Worm (Caenorhabditis elegans): ENCODE measurements around the gene rad-23.

DNA sequence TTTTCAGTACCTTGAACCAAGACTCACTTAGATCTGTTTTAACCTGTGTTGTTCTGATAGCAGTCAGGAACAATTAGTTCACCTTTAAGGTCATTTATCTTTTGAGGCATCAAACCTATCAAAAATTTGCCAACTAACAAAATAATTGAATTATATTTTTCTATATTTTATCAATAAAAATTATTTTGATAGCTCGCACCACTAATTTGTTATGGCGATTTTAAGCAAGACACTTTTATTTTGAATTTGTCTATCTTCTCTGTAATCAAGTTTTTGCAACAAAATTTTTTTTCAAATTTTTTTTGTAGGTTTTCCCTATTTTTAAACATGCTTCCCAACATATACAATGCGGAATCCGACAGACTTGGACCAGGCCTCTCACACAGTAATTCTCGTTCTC is 36.1 kb upstream of the rad-23 start, which contains the start of gene kel-1:
- TF ChIP-seq dao-5 (tag; optimal IDR thresholded peaks at IDR 0.05) (no peak), W03F9.2 (tag; optimal IDR thresholded peaks at IDR 0.05) (no peak), him-1 (tag; optimal IDR thresholded peaks at IDR 0.05) (no peak)

Measured in whole organism, L4/young adult.